Fruit fly (Drosophila melanogaster) S2 (cell line): ENCODE data around the gene CG8814.

Experiments used
- CG8478 ChIP-seq: fragments of >200 bp; optimal IDR thresholded peaks from 2 replicates; lab custom pipeline; 2018
- CTCF ChIP-seq, 2 experiments: fragments of >200 bp; optimal IDR thresholded peaks; 2 replicates each; lab custom pipeline; 2018

DNA sequence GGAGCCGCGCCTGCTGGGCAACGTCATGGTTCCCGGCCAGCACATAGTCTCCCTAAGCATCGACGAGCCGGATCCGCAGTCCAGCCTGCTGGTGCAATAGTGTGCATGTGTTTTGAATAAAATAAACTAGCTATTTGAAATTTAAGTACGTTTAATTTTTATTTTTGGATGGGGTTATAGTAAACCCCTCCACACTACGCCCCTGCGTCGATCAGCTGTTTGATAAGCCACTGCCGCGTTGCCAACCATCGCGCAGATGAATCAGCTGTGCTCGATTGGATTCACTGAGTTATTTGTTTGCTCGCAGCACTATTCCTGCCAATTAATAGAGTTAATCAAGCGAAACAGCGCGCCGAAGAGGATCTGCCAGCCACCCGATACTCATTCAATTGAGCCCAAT, 4.2 kb downstream of the CG8814 start, which contains the start of gene RabGGTb:
- TF ChIP-seq CTCF (optimal IDR thresholded peaks at IDR 0.05; lab: Kevin White, UChicago), result no peak
- TF ChIP-seq CG8478, result no peak
